Fruit fly (Drosophila melanogaster): ENCODE measurements around the gene Tgs1.

Tgs1 gene

dm6 chr3R:18298298-18298899, 43.1 kb downstream of the Tgs1 start (continued):
- peak; percentile 38 for TF ChIP-seq her (GFP tag; optimal IDR thresholded peaks at IDR 0.05)
- no peak for TF ChIP-seq scrt (GFP tag; optimal IDR thresholded peaks at IDR 0.05)
- no peak for TF ChIP-seq Abd-B (GFP tag; optimal IDR thresholded peaks at IDR 0.05)
- TF ChIP-seq Lim3 (GFP tag; IDR thresholded peaks at IDR 0.05) = no peak
- peak in 1 of 2 experiments; percentile 57 for TF ChIP-seq tll (GFP tag; optimal IDR thresholded peaks at IDR 0.05)
- no peak for TF ChIP-seq croc (GFP tag; conservative IDR thresholded peaks at IDR 0.05)
- TF ChIP-seq CG12104 (GFP tag; optimal IDR thresholded peaks at IDR 0.05) = no peak
- no peak for TF ChIP-seq gsb (GFP tag; IDR thresholded peaks at IDR 0.05)
- TF ChIP-seq CG10543 (GFP tag; optimal IDR thresholded peaks at IDR 0.05) = peak; percentile 59
- TF ChIP-seq CG31224 (GFP tag; IDR thresholded peaks at IDR 0.05) = no peak
- no peak for TF ChIP-seq pfk (GFP tag; optimal IDR thresholded peaks at IDR 0.05)
- TF ChIP-seq cas (GFP tag; IDR thresholded peaks at IDR 0.05) = no peak
- no peak for TF ChIP-seq CG9876 (GFP tag; optimal IDR thresholded peaks at IDR 0.05)
- TF ChIP-seq ind (GFP tag; optimal IDR thresholded peaks at IDR 0.05) = no peak
- TF ChIP-seq dimm (GFP tag; IDR thresholded peaks at IDR 0.05) = no peak
- no peak for TF ChIP-seq CG10321 (GFP tag; IDR thresholded peaks at IDR 0.05)
- TF ChIP-seq salm (tag; optimal IDR thresholded peaks at IDR 0.05) = no peak
- no peak for TF ChIP-seq wdn (GFP tag; IDR thresholded peaks at IDR 0.05)
- TF ChIP-seq CG8765 (GFP tag; IDR thresholded peaks at IDR 0.05) = no peak
- no peak for TF ChIP-seq Hsf (GFP tag; optimal IDR thresholded peaks at IDR 0.05)
- TF ChIP-seq Rfx (GFP tag; IDR thresholded peaks at IDR 0.05) = peak; percentile 56
- no peak for TF ChIP-seq dati (GFP tag; IDR thresholded peaks at IDR 0.05)
- TF ChIP-seq vfl (GFP tag; optimal IDR thresholded peaks at IDR 0.05) = no peak
- TF ChIP-seq inv (GFP tag; IDR thresholded peaks at IDR 0.05; ENCODE audit: partially characterized antibody) = no peak
- TF ChIP-seq tap (tag; optimal IDR thresholded peaks at IDR 0.05) = no peak
- peak; percentile 17; the same call in 1 of the 3 replicates for TF ChIP-seq dysf (GFP tag; IDR thresholded peaks at IDR 0.05)
- TF ChIP-seq CG31441 (GFP tag; IDR thresholded peaks at IDR 0.05) = no peak
- no peak for TF ChIP-seq Nf-YC (tag; optimal IDR thresholded peaks at IDR 0.05)
- no peak for TF ChIP-seq mld (GFP tag; IDR thresholded peaks at IDR 0.05; ENCODE audit: partially characterized antibody)
- no peak for TF ChIP-seq Oli (tag; optimal IDR thresholded peaks at IDR 0.05)
- no peak for TF ChIP-seq Kr (GFP tag; optimal IDR thresholded peaks at IDR 0.05)
- TF ChIP-seq shn (GFP tag; optimal IDR thresholded peaks at IDR 0.05) = no peak
- peak; percentile 29; the same call in 1 of the 3 replicates for TF ChIP-seq CG14860 (GFP tag; IDR thresholded peaks at IDR 0.05; ENCODE audit: partially characterized antibody)
- TF ChIP-seq bsh (GFP tag; optimal IDR thresholded peaks at IDR 0.05) = peak in 1 of 2 experiments; percentile 4
- TF ChIP-seq jumu (GFP tag; optimal IDR thresholded peaks at IDR 0.05) = no peak
- peak; percentile 59 for TF ChIP-seq ewg (GFP tag; optimal IDR thresholded peaks at IDR 0.05)
- TF ChIP-seq CG12155 (GFP tag; optimal IDR thresholded peaks at IDR 0.05) = peak; percentile 54
- TF ChIP-seq fd102C (GFP tag; optimal IDR thresholded peaks at IDR 0.05) = no peak
- no peak for TF ChIP-seq NFAT (GFP tag; IDR thresholded peaks at IDR 0.05)
- no peak for TF ChIP-seq CG6765 (GFP tag; optimal IDR thresholded peaks at IDR 0.05)
- TF ChIP-seq NfI (GFP tag; optimal IDR thresholded peaks at IDR 0.05) = peak; percentile 14
- TF ChIP-seq NK7.1 (GFP tag; optimal IDR thresholded peaks at IDR 0.05) = no peak
- peak; percentile 25 for TF ChIP-seq lilli (GFP tag; optimal IDR thresholded peaks at IDR 0.05)
- no peak for TF ChIP-seq Usf (GFP tag; optimal IDR thresholded peaks at IDR 0.05)
- TF ChIP-seq gce (GFP tag; IDR thresholded peaks at IDR 0.05) = no peak
- TF ChIP-seq Dp (GFP tag; optimal IDR thresholded peaks at IDR 0.05) = no peak
- peak; percentile 37 for TF ChIP-seq Hmr (GFP tag; optimal IDR thresholded peaks at IDR 0.05)
- no peak for TF ChIP-seq Bdp1 (GFP tag; optimal IDR thresholded peaks at IDR 0.05)
- TF ChIP-seq CG7357 (GFP tag; IDR thresholded peaks at IDR 0.05) = no peak
- TF ChIP-seq CG18619 (GFP tag; optimal IDR thresholded peaks at IDR 0.05) = no peak
- peak; percentile 26 for TF ChIP-seq nom (GFP tag; optimal IDR thresholded peaks at IDR 0.05)
